Worm (Caenorhabditis elegans) whole organism, L1 larva: ENCODE results near the gene F10E9.10.

Source experiments
- ama-1 ChIP-seq: fragments of 150-350 bp; optimal IDR thresholded peaks from 2 replicates; lab custom pipeline; 2014
- ets-5 ChIP-seq: fragments of 200-800 bp; sonication (Bioruptor generic); IDR thresholded peaks from 2 replicates; pipeline ENCODE4 v1.3.6; 2022; ENCODE audit warnings: missing genetic modification characterization, missing compliant biosample characterization
- nhr-11 ChIP-seq: fragments of 150-350 bp; optimal IDR thresholded peaks from 2 replicates; lab custom pipeline; 2014; ENCODE audit warnings: missing biosample characterization, missing genetic modification characterization
- unc-86 ChIP-seq: sonication (generic microtip); optimal IDR thresholded peaks from 2 replicates; lab custom pipeline; 2016; ENCODE audit warnings: missing genetic modification characterization, missing compliant biosample characterization

DNA sequence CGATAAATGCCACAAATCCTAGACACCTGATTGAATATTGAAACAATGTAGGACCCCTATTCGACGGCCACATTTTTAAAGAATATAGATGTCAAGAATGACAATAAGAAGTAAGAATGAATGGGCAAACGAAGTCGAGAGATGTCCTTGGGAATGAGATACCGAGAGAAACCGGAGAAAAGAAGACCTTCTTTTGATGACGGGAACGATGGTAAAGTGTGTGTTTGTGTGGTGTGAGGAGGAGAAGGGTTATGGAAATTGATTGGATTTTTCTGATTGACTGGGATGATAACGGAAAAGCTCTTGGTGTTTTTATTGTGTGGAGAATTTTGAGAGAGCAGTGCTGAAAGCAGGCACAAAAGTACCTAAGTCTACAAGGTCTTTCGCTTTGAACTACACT, 48.5 kb upstream of the F10E9.10 start, which contains the start of gene R05D3.9:
- no peak for TF ChIP-seq nhr-11
- TF ChIP-seq ets-5: no peak
- TF ChIP-seq ama-1: no peak
- TF ChIP-seq unc-86 (tag; lab: Kevin White, UChicago): no peak
